Fruit fly (Drosophila melanogaster) whole organism, embryonic: ENCODE data around the gene spidey.

Experiments
- Adf1 ChIP-seq: fragments of 200-800 bp; sonication (Bioruptor generic); IDR thresholded peaks from 2 replicates; pipeline ENCODE4 v1.3.6; 2022; ENCODE audit warnings: missing biosample characterization, missing genetic modification characterization
- Atf-2 ChIP-seq: fragments of 200-800 bp; sonication (Bioruptor generic); optimal IDR thresholded peaks from 2 replicates; lab custom pipeline; 2016; ENCODE audit warnings: missing biosample characterization, missing genetic modification characterization
- CG11093 ChIP-seq: fragments of 200-800 bp; sonication (Bioruptor generic); IDR thresholded peaks from 3 replicates; pipeline ENCODE4 v1.3.6; 2022; ENCODE audit warnings: missing biosample characterization, missing genetic modification characterization
- CG11696 ChIP-seq: fragments of 200-800 bp; sonication (Bioruptor generic); IDR thresholded peaks from 2 replicates; pipeline ENCODE4 v1.3.6; 2022; ENCODE audit warnings: missing biosample characterization, missing genetic modification characterization
- CG17359 ChIP-seq: fragments of 200-800 bp; sonication (Bioruptor generic); optimal IDR thresholded peaks from 3 replicates; lab custom pipeline; 2018; ENCODE audit warnings: missing biosample characterization, mild to moderate bottlenecking, missing genetic modification characterization, moderate library complexity
- CG2199 ChIP-seq: fragments of 200-800 bp; sonication (Bioruptor generic); IDR thresholded peaks from 3 replicates; pipeline ENCODE4 v1.3.6; 2022; ENCODE audit warnings: missing biosample characterization, missing genetic modification characterization
- CG31365 ChIP-seq: fragments of 200-800 bp; sonication (Bioruptor generic); optimal IDR thresholded peaks from 2 replicates; lab custom pipeline; 2018; ENCODE audit warnings: missing biosample characterization, mild to moderate bottlenecking, missing genetic modification characterization
- CG4730 ChIP-seq: fragments of 200-800 bp; sonication (Bioruptor generic); IDR thresholded peaks from 2 replicates; pipeline ENCODE4 v1.3.6; 2022; ENCODE audit warnings: missing biosample characterization, missing genetic modification characterization
- CG5953 ChIP-seq: fragments of 200-800 bp; sonication (Bioruptor generic); IDR thresholded peaks from 2 replicates; pipeline ENCODE4 v1.3.6; 2022; ENCODE audit warnings: missing biosample characterization, missing genetic modification characterization
- CG6254 ChIP-seq: fragments of 200-800 bp; sonication (Bioruptor generic); optimal IDR thresholded peaks from 3 replicates; lab custom pipeline; 2017; ENCODE audit warnings: mild to moderate bottlenecking, missing biosample characterization, missing genetic modification reagents, missing genetic modification characterization
- CG6272 ChIP-seq: fragments of 200-800 bp; sonication (Bioruptor generic); IDR thresholded peaks from 2 replicates; pipeline ENCODE4 v1.3.6; 2022; ENCODE audit warnings: missing biosample characterization, missing genetic modification characterization
- CG7357 ChIP-seq: fragments of 200-800 bp; sonication (Bioruptor generic); IDR thresholded peaks from 3 replicates; pipeline ENCODE4 v1.3.6; 2022; ENCODE audit warnings: missing biosample characterization, missing genetic modification characterization
- CG7963 ChIP-seq: fragments of 200-800 bp; sonication (Bioruptor generic); IDR thresholded peaks from 3 replicates; pipeline ENCODE4 v1.3.6; 2022; ENCODE audit warnings: missing biosample characterization, missing genetic modification characterization; ENCODE audit not compliant: partially characterized antibody
- CG7987 ChIP-seq: fragments of 200-800 bp; sonication (Bioruptor generic); optimal IDR thresholded peaks from 2 replicates; lab custom pipeline; 2018; ENCODE audit warnings: missing biosample characterization, mild to moderate bottlenecking, missing genetic modification characterization, moderate library complexity
- CG8388 ChIP-seq: fragments of 200-800 bp; sonication (Bioruptor generic); optimal IDR thresholded peaks from 2 replicates; lab custom pipeline; 2019; ENCODE audit warnings: missing biosample characterization, mild to moderate bottlenecking, missing genetic modification characterization, moderate library complexity
- CHES-1-like ChIP-seq: fragments of 200-800 bp; sonication (Bioruptor generic); optimal IDR thresholded peaks from 2 replicates; lab custom pipeline; 2016; ENCODE audit warnings: missing biosample characterization, missing genetic modification characterization
- CkIIα-i1 ChIP-seq: fragments of 200-800 bp; sonication (Bioruptor generic); IDR thresholded peaks from 2 replicates; pipeline ENCODE4 v1.3.6; 2022; ENCODE audit warnings: missing biosample characterization, missing genetic modification characterization
- Dfd ChIP-seq, 2 experiments: fragments of >200 bp; optimal IDR thresholded peaks; 2 replicates each; lab custom pipeline; 2017; ENCODE audit warnings: missing biosample characterization in 2 of 2, missing genetic modification characterization in 2 of 2
- ERR ChIP-seq: fragments of 200-800 bp; sonication (Bioruptor generic); optimal IDR thresholded peaks from 2 replicates; lab custom pipeline; 2016; ENCODE audit warnings: missing biosample characterization, missing genetic modification characterization
- Elba2 ChIP-seq: fragments of 200-800 bp; sonication (Bioruptor generic); optimal IDR thresholded peaks from 3 replicates; lab custom pipeline; 2016; ENCODE audit warnings: missing biosample characterization, missing genetic modification characterization
- Fer1 ChIP-seq: fragments of 200-800 bp; sonication (Bioruptor generic); optimal IDR thresholded peaks from 2 replicates; lab custom pipeline; 2017; ENCODE audit warnings: missing biosample characterization, mild to moderate bottlenecking, missing genetic modification characterization
- GATAe ChIP-seq: fragments of 200-800 bp; sonication (Bioruptor generic); conservative IDR thresholded peaks from 2 replicates; pipeline ENCODE4 v1.3.6; 2022; ENCODE audit warnings: missing biosample characterization, missing genetic modification characterization
- Gsc ChIP-seq: fragments of 200-800 bp; sonication (Bioruptor generic); IDR thresholded peaks from 2 replicates; pipeline ENCODE4 v1.3.6; 2022; ENCODE audit warnings: missing biosample characterization, missing genetic modification characterization
- Mes4 ChIP-seq: fragments of 200-800 bp; sonication (Bioruptor generic); optimal IDR thresholded peaks from 2 replicates; lab custom pipeline; 2016; ENCODE audit warnings: missing biosample characterization, missing genetic modification characterization
- Nf-YB ChIP-seq: fragments of 200-800 bp; sonication (Bioruptor generic); optimal IDR thresholded peaks from 3 replicates; lab custom pipeline; 2019; ENCODE audit warnings: missing biosample characterization, mild to moderate bottlenecking, missing genetic modification characterization, moderate library complexity
- NfI ChIP-seq: fragments of 200-800 bp; sonication (Bioruptor generic); optimal IDR thresholded peaks from 3 replicates; lab custom pipeline; 2018; ENCODE audit warnings: missing biosample characterization, mild to moderate bottlenecking, missing genetic modification characterization, moderate library complexity
- Spps ChIP-seq: fragments of 200-800 bp; sonication (Bioruptor generic); optimal IDR thresholded peaks from 2 replicates; lab custom pipeline; 2018; ENCODE audit warnings: missing biosample characterization, mild to moderate bottlenecking, missing genetic modification characterization
- TFAM ChIP-seq: fragments of 200-800 bp; sonication (Bioruptor generic); optimal IDR thresholded peaks from 2 replicates; lab custom pipeline; 2017; ENCODE audit warnings: missing biosample characterization, missing genetic modification characterization, inconsistent platforms
- abd-A ChIP-seq: fragments of 200-800 bp; sonication (Bioruptor generic); optimal IDR thresholded peaks from 3 replicates; lab custom pipeline; 2019; ENCODE audit warnings: missing biosample characterization, mild to moderate bottlenecking, missing genetic modification characterization, moderate library complexity
- bowl ChIP-seq: fragments of 200-800 bp; sonication (Bioruptor generic); IDR thresholded peaks from 2 replicates; pipeline ENCODE4 v1.3.6; 2022; ENCODE audit warnings: missing biosample characterization, missing genetic modification characterization
- cas ChIP-seq: fragments of 200-800 bp; sonication (Bioruptor generic); IDR thresholded peaks from 2 replicates; pipeline ENCODE4 v1.3.6; 2022; ENCODE audit warnings: missing biosample characterization, missing genetic modification characterization
- cg ChIP-seq: fragments of 200-800 bp; sonication (Bioruptor generic); optimal IDR thresholded peaks from 3 replicates; lab custom pipeline; 2019; ENCODE audit warnings: missing biosample characterization, mild to moderate bottlenecking, missing genetic modification characterization, moderate library complexity
- croc ChIP-seq: fragments of 200-800 bp; sonication (Bioruptor generic); conservative IDR thresholded peaks from 3 replicates; pipeline ENCODE4 v1.3.6; 2022; ENCODE audit warnings: missing biosample characterization, missing genetic modification characterization
- ems ChIP-seq: fragments of 200-800 bp; sonication (Bioruptor generic); optimal IDR thresholded peaks from 3 replicates; lab custom pipeline; 2016; ENCODE audit warnings: missing biosample characterization, missing genetic modification characterization
- esg ChIP-seq: fragments of 200-800 bp; sonication (Bioruptor generic); conservative IDR thresholded peaks from 2 replicates; pipeline ENCODE4 v1.3.6; 2022; ENCODE audit warnings: missing biosample characterization, missing genetic modification characterization
- gcm2 ChIP-seq: fragments of 200-800 bp; sonication (Bioruptor generic); optimal IDR thresholded peaks from 2 replicates; lab custom pipeline; 2016; ENCODE audit warnings: missing biosample characterization, missing genetic modification characterization
- grn ChIP-seq: fragments of 200-800 bp; sonication (Bioruptor generic); optimal IDR thresholded peaks from 3 replicates; lab custom pipeline; 2017; ENCODE audit warnings: missing biosample characterization, missing genetic modification characterization
- h ChIP-seq: fragments of >200 bp; optimal IDR thresholded peaks from 2 replicates; lab custom pipeline; 2017
- her ChIP-seq: fragments of 200-800 bp; sonication (Bioruptor generic); optimal IDR thresholded peaks from 2 replicates; lab custom pipeline; 2016; ENCODE audit warnings: missing biosample characterization, missing genetic modification characterization
- lov ChIP-seq, 2 experiments: fragments of 200-800 bp in 1 of 2; fragments of >200 bp in 1 of 2; sonication (Bioruptor generic) in 1 of 2; IDR thresholded peaks in 1 of 2; optimal IDR thresholded peaks in 1 of 2; 2 replicates in 1 of 2; 3 replicates in 1 of 2; pipeline versions ENCODE4 v1.3.6 to Lab custom; 2017 to 2022; ENCODE audit warnings: missing biosample characterization in 1 of 2, missing genetic modification characterization in 1 of 2
- pros ChIP-seq: fragments of 200-800 bp; sonication (Bioruptor generic); optimal IDR thresholded peaks from 3 replicates; lab custom pipeline; 2019; ENCODE audit warnings: missing biosample characterization, mild to moderate bottlenecking, missing genetic modification characterization, moderate library complexity
- rib ChIP-seq: fragments of 200-800 bp; sonication (Bioruptor generic); IDR thresholded peaks from 2 replicates; pipeline ENCODE4 v1.3.6; 2022; ENCODE audit warnings: missing biosample characterization, missing genetic modification characterization
- scrt ChIP-seq: fragments of 200-800 bp; sonication (Bioruptor generic); optimal IDR thresholded peaks from 2 replicates; lab custom pipeline; 2018; ENCODE audit warnings: missing biosample characterization, mild to moderate bottlenecking, missing genetic modification characterization, moderate library complexity
- seq ChIP-seq: fragments of 200-800 bp; sonication (Bioruptor generic); IDR thresholded peaks from 2 replicates; pipeline ENCODE4 v1.3.6; 2022; ENCODE audit warnings: missing biosample characterization, missing genetic modification characterization
- shn ChIP-seq: fragments of 200-800 bp; sonication (Bioruptor generic); optimal IDR thresholded peaks from 3 replicates; lab custom pipeline; 2016; ENCODE audit warnings: missing biosample characterization, missing genetic modification characterization
- sima ChIP-seq: fragments of 200-800 bp; sonication (Bioruptor generic); optimal IDR thresholded peaks from 2 replicates; lab custom pipeline; 2016; ENCODE audit warnings: missing biosample characterization, missing genetic modification characterization
- sisA ChIP-seq: fragments of 200-800 bp; sonication (Bioruptor generic); IDR thresholded peaks from 2 replicates; pipeline ENCODE4 v1.3.6; 2022; ENCODE audit warnings: missing biosample characterization, missing genetic modification characterization
- tin ChIP-seq: fragments of 200-800 bp; sonication (Bioruptor generic); optimal IDR thresholded peaks from 3 replicates; lab custom pipeline; 2016; ENCODE audit warnings: missing biosample characterization, missing genetic modification characterization
- vvl ChIP-seq: fragments of 200-800 bp; sonication (Bioruptor generic); IDR thresholded peaks from 2 replicates; pipeline ENCODE4 v1.3.6; 2022; ENCODE audit warnings: missing biosample characterization, missing genetic modification characterization

The spidey gene

DNA sequence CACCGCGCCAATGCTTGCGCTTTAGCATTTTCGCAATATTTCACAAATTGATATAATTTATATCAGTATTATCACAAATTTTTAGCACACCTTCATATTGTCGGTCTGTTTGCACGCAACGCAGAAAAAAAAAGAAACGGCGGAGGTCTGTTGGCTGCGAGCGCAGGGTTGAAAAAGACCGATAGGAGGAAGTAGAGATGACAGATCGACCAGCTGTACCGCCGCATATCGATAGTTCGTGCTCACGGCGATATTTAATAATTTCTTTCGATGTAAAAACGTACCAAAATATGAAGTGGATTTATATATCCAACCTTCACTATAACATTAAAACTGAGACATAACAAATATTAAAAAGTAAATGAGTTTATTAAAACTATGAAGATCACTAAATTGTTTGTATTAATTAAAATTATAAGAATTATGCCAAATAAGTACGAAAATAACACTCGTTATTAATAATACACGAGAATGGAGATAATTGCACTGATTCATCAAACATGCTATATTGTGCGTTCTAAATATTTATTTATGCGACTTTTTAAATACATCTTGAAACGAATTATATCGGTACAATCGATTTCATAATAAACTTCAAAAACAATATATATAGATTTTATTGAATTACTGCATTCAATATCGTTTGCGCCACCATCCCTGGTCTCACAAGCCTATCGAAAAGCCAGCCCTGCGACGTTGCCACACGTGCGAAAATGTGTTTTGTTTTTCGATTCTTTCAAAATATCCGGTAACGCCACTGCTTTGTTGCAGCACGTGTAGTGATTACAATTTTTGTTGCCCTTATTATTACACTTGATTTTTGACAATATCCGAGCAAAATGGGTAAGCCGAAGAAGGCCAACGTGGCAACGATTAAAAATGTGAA is 7.3 kb upstream of the spidey start, which contains the start of the genes RpS6 and bys (continued):
- no peak for TF ChIP-seq Atf-2
- TF ChIP-seq scrt (GFP tag; lab: Kevin White, UChicago): peak; percentile 61
- TF ChIP-seq CG31365 (tag; lab: Kevin White, UChicago): peak; percentile 6
- no peak for TF ChIP-seq pros (GFP tag; lab: Kevin White, UChicago)
- TF ChIP-seq lov (optimal IDR thresholded peaks at IDR 0.05; lab: Kevin White, UChicago): no peak
- TF ChIP-seq lov (GFP tag; IDR thresholded peaks at IDR 0.05; lab: Robert Waterston, UW): 0 out of 3 replicates have a peak, but pooled peaks have one; percentile 66
- peak; percentile 3 for TF ChIP-seq Nf-YB (GFP tag; lab: Kevin White, UChicago)
- no peak for TF ChIP-seq Adf1 (GFP tag; lab: Robert Waterston, UW)
- no peak for TF ChIP-seq GATAe
- TF ChIP-seq CG6272 (GFP tag; lab: Robert Waterston, UW): peak; percentile 62
- TF ChIP-seq Elba2 (GFP tag; lab: Kevin White, UChicago): no peak
- no peak for TF ChIP-seq Spps
- TF ChIP-seq seq: no peak
- no peak for TF ChIP-seq CG11093 (GFP tag; lab: Robert Waterston, UW)
- TF ChIP-seq Fer1 (GFP tag; lab: Kevin White, UChicago): peak; percentile 59
- TF ChIP-seq CG7357 (GFP tag; lab: Robert Waterston, UW): no peak
- TF ChIP-seq ERR (GFP tag; lab: Kevin White, UChicago): no peak
- no peak for TF ChIP-seq shn
- 0 out of 2 replicates have a peak, but pooled peaks have one; percentile 8 for TF ChIP-seq CG5953
- TF ChIP-seq CG8388 (GFP tag; lab: Kevin White, UChicago): peak; percentile 20
- TF ChIP-seq CG2199: peak; percentile 79; the same call in 1 of the 3 replicates
- no peak for TF ChIP-seq abd-A (tag; lab: Kevin White, UChicago)
- TF ChIP-seq TFAM (GFP tag; lab: Kevin White, UChicago): no peak
- peak; percentile 31; the same call in 1 of the 2 replicates for TF ChIP-seq vvl (GFP tag; lab: Robert Waterston, UW)
- peak; percentile 11 for TF ChIP-seq CG6254 (GFP tag; lab: Kevin White, UChicago)
- no peak for TF ChIP-seq croc
- TF ChIP-seq gcm2 (GFP tag; lab: Kevin White, UChicago): no peak
- TF ChIP-seq Gsc (GFP tag; lab: Robert Waterston, UW): no peak
- peak; percentile 64 for TF ChIP-seq Mes4 (GFP tag; lab: Kevin White, UChicago)
- TF ChIP-seq her: peak; percentile 32
- no peak for TF ChIP-seq bowl
- no peak for TF ChIP-seq Dfd (GFP tag; optimal IDR thresholded peaks at IDR 0.05; lab: Kevin White, UChicago)
- TF ChIP-seq CG4730: peak; percentile 20; the same call in 1 of the 2 replicates
- peak; percentile 60; the same call in 1 of the 2 replicates for TF ChIP-seq rib (GFP tag; lab: Robert Waterston, UW)
- peak; percentile 86 for TF ChIP-seq CG7963
- peak; percentile 76 for TF ChIP-seq CG7987 (GFP tag; lab: Kevin White, UChicago)
- no peak for TF ChIP-seq CG11696 (GFP tag; lab: Robert Waterston, UW)
- TF ChIP-seq CkIIα-i1: no peak
- no peak for TF ChIP-seq cg (GFP tag; lab: Kevin White, UChicago)
- no peak for TF ChIP-seq h (lab: Kevin White, UChicago)
- TF ChIP-seq grn (GFP tag; lab: Kevin White, UChicago): no peak
- TF ChIP-seq cas (GFP tag; lab: Robert Waterston, UW): no peak
- no peak for TF ChIP-seq ems (GFP tag; lab: Kevin White, UChicago)
- peak; percentile 14 for TF ChIP-seq CG17359 (tag; lab: Kevin White, UChicago)
- TF ChIP-seq tin (GFP tag; lab: Kevin White, UChicago): peak; percentile 36
- peak; percentile 72 for TF ChIP-seq NfI (GFP tag; lab: Kevin White, UChicago)
- peak; percentile 5 for TF ChIP-seq CHES-1-like (GFP tag; lab: Kevin White, UChicago)
- no peak for TF ChIP-seq esg (GFP tag; lab: Robert Waterston, UW)
- 0 out of 2 replicates have a peak, but pooled peaks have one; percentile 20 for TF ChIP-seq sisA
- no peak for TF ChIP-seq sima (GFP tag; lab: Kevin White, UChicago)
